Worm (Caenorhabditis elegans): ENCODE measurements around the gene K08D8.5.

DNA sequence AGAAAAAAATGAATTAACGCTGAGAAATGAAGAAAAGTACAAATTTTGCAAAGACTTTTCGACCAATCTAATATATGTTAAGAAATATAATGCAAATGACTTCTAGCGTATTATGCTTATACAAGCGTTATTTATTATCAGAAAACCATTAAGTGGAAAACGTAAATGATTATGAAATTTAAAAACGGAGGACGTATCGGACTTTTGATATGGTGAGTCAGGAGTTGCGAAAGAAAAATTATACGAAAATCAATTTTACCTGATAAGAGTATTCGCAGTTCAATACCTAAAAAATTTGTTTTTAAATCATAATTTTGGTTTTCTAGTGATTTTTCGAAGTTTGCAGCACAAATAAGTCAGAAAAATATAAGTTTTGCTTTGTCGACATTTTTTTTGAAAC is 35.4 kb downstream of the K08D8.5 start:
- TF ChIP-seq ceh-82 (tag; optimal IDR thresholded peaks at IDR 0.05) (no peak), skn-1 (tag; optimal IDR thresholded peaks at IDR 0.05) (no peak), ama-1 (optimal IDR thresholded peaks at IDR 0.05) (no peak), aly-2 (tag; optimal IDR thresholded peaks at IDR 0.05) (no peak), lsy-2 (tag; optimal IDR thresholded peaks at IDR 0.05) (no peak), alr-1 (tag; optimal IDR thresholded peaks at IDR 0.05) (no peak)

Data from whole organism, L2 larva.